Fruit fly (Drosophila melanogaster): ENCODE results near the gene CG10132.

CG10132 gene

DNA sequence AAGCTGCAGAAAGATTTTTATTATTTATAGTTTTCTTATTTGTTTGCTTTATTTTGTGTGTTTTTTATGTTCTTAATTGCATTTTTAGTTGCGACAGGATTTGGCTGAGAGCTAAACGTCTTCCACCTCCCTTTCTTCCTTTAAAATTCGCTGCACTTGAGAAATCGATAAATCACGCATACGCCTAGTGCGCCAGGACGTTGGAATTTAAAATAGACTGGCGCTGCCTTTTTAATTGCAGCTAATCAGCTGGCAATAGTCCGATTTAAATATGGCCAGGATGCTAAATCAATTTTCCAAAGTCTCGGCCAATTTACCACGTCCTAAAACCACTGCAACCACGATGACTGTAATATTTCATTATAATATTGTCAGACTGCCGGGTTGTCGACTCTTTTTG is 8.2 kb downstream of the CG10132 start:
- TF ChIP-seq Vsx2 (GFP tag; optimal IDR thresholded peaks at IDR 0.05; ENCODE audit: partially characterized antibody) (no peak), foxo (GFP tag; optimal IDR thresholded peaks at IDR 0.05) (no peak), GATAd (GFP tag; optimal IDR thresholded peaks at IDR 0.05) (no peak), dl (GFP tag; optimal IDR thresholded peaks at IDR 0.05; ENCODE audit: insufficient read depth in 1 of 2, partially characterized antibody in 2 of 2) (no peak), jim (GFP tag; optimal IDR thresholded peaks at IDR 0.05) (no peak), OdsH (GFP tag; optimal IDR thresholded peaks at IDR 0.05) (no peak), rgr (GFP tag; optimal IDR thresholded peaks at IDR 0.05) (no peak), dmrt93B (GFP tag; optimal IDR thresholded peaks at IDR 0.05) (no peak), tai (GFP tag; optimal IDR thresholded peaks at IDR 0.05) (no peak), Dif (GFP tag; optimal IDR thresholded peaks at IDR 0.05; ENCODE audit: partially characterized antibody) (no peak), lola (GFP tag; optimal IDR thresholded peaks at IDR 0.05) (no peak), Mio (GFP tag; optimal IDR thresholded peaks at IDR 0.05) (no peak), usp (GFP tag; optimal IDR thresholded peaks at IDR 0.05) (no peak), Hr78 (GFP tag; optimal IDR thresholded peaks at IDR 0.05) (no peak), br (GFP tag; optimal IDR thresholded peaks at IDR 0.05) (no peak), CG32264 (GFP tag; optimal IDR thresholded peaks at IDR 0.05) (no peak), Sp1 (GFP tag; optimal IDR thresholded peaks at IDR 0.05) (no peak), fru (GFP tag; optimal IDR thresholded peaks at IDR 0.05) (no peak), dsf (GFP tag; optimal IDR thresholded peaks at IDR 0.05; ENCODE audit: borderline replicate concordance) (no peak)

DNA sequence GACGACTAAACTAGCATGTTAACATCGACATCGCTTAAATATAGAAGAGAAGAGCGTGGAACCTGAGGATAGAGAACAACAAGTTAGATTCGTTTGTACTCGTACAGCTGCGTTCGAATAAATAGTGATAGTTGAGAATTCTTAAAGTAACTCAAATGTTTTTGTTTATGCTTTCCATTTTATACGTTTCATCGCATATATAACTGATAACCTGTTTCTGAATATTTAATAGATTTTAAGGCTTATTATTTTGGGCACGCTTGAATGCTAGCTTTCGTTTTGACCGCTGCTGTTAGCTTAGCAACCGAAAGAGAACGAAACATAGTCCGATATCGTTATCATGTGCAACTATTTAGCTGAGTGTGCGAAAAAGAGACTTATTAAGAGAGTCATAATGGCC is 9.7 kb downstream of the CG10132 start:
- peak; percentile 96 for TF ChIP-seq Sp1 (GFP tag; optimal IDR thresholded peaks at IDR 0.05)
- peak; percentile 53 for TF ChIP-seq CG32264 (GFP tag; optimal IDR thresholded peaks at IDR 0.05)
- no peak for TF ChIP-seq Hnf4 (GFP tag; optimal IDR thresholded peaks at IDR 0.05)
- TF ChIP-seq Rel (GFP tag; optimal IDR thresholded peaks at IDR 0.05): peak; percentile 80
- no peak for TF ChIP-seq Rel (tag; optimal IDR thresholded peaks at IDR 0.05)
- peak; percentile 95 for TF ChIP-seq sv (GFP tag; optimal IDR thresholded peaks at IDR 0.05)
- TF ChIP-seq Hr83 (GFP tag; optimal IDR thresholded peaks at IDR 0.05; ENCODE audit: poor library complexity, severe bottlenecking): peak; percentile 21
- TF ChIP-seq br (GFP tag; optimal IDR thresholded peaks at IDR 0.05): peak; percentile 93
- no peak for TF ChIP-seq CG9705 (GFP tag; optimal IDR thresholded peaks at IDR 0.05)
- TF ChIP-seq ey (GFP tag; optimal IDR thresholded peaks at IDR 0.05): peak; percentile 96
- peak; percentile 98 for TF ChIP-seq fru (GFP tag; optimal IDR thresholded peaks at IDR 0.05)
- TF ChIP-seq jim (GFP tag; optimal IDR thresholded peaks at IDR 0.05): no peak
- TF ChIP-seq OdsH (GFP tag; optimal IDR thresholded peaks at IDR 0.05): peak; percentile 94
- peak; percentile 95 for TF ChIP-seq h (GFP tag; optimal IDR thresholded peaks at IDR 0.05)
- TF ChIP-seq psq (GFP tag; optimal IDR thresholded peaks at IDR 0.05): peak; percentile 90
- TF ChIP-seq dmrt93B (GFP tag; optimal IDR thresholded peaks at IDR 0.05): peak; percentile 30
- TF ChIP-seq dsf (GFP tag; optimal IDR thresholded peaks at IDR 0.05; ENCODE audit: borderline replicate concordance): peak; percentile 25
- TF ChIP-seq Mio (GFP tag; optimal IDR thresholded peaks at IDR 0.05): peak; percentile 46
- no peak for TF ChIP-seq sage (GFP tag; optimal IDR thresholded peaks at IDR 0.05)
- TF ChIP-seq HLH106 (tag; optimal IDR thresholded peaks at IDR 0.05): peak; percentile 76
- no peak for TF ChIP-seq Abd-B (GFP tag; optimal IDR thresholded peaks at IDR 0.05)
- peak; percentile 77 to 98 for TF ChIP-seq foxo (GFP tag; optimal IDR thresholded peaks at IDR 0.05)
- TF ChIP-seq GATAd (GFP tag; optimal IDR thresholded peaks at IDR 0.05): no peak
- TF ChIP-seq woc (GFP tag; optimal IDR thresholded peaks at IDR 0.05): peak; percentile 45
- peak; percentile 94 for TF ChIP-seq rgr (GFP tag; optimal IDR thresholded peaks at IDR 0.05)

dm6 chr2L:19530092-19530491 is 11.5 kb downstream of the CG10132 start, which contains the start of gene CG10165:
TSS of gene CG10165 (minus strand) at chr2L:19530305.
- TF ChIP-seq fru (GFP tag; optimal IDR thresholded peaks at IDR 0.05) (peak; percentile 91), dl (GFP tag; optimal IDR thresholded peaks at IDR 0.05; ENCODE audit: insufficient read depth in 1 of 2, partially characterized antibody in 2 of 2) (no peak), Myc (optimal IDR thresholded peaks at IDR 0.05) (no peak), Hr83 (GFP tag; optimal IDR thresholded peaks at IDR 0.05; ENCODE audit: poor library complexity, severe bottlenecking) (peak; percentile 26), Hnf4 (GFP tag; optimal IDR thresholded peaks at IDR 0.05) (no peak), h (GFP tag; optimal IDR thresholded peaks at IDR 0.05) (peak; percentile 37), br (GFP tag; optimal IDR thresholded peaks at IDR 0.05) (no peak), tai (GFP tag; optimal IDR thresholded peaks at IDR 0.05) (no peak)

dm6 chr2L:19533247-19533646 is 14.6 kb downstream of the CG10132 start, which contains the start of gene CG33116:
TSS of gene CG33116 (plus strand) at chr2L:19533479.
- TF ChIP-seq Hr83 (GFP tag; optimal IDR thresholded peaks at IDR 0.05; ENCODE audit: poor library complexity, severe bottlenecking) (peak; percentile 92), foxo (GFP tag; optimal IDR thresholded peaks at IDR 0.05) (peak; percentile 17 to 92), HLH106 (tag; optimal IDR thresholded peaks at IDR 0.05) (peak; percentile 85), Sp1 (GFP tag; optimal IDR thresholded peaks at IDR 0.05) (peak; percentile 80), pan (optimal IDR thresholded peaks at IDR 0.05) (no peak), OdsH (GFP tag; optimal IDR thresholded peaks at IDR 0.05) (peak; percentile 86), woc (GFP tag; optimal IDR thresholded peaks at IDR 0.05) (peak; percentile 89), ey (GFP tag; optimal IDR thresholded peaks at IDR 0.05) (peak; percentile 89), sage (GFP tag; optimal IDR thresholded peaks at IDR 0.05) (peak; percentile 63), N (GFP tag; optimal IDR thresholded peaks at IDR 0.05) (no peak), Abd-B (GFP tag; optimal IDR thresholded peaks at IDR 0.05) (no peak), Hr78 (GFP tag; optimal IDR thresholded peaks at IDR 0.05) (no peak), brk (GFP tag; optimal IDR thresholded peaks at IDR 0.05) (peak; percentile 82), h (GFP tag; optimal IDR thresholded peaks at IDR 0.05) (peak; percentile 90), rgr (GFP tag; optimal IDR thresholded peaks at IDR 0.05) (peak; percentile 93), dl (GFP tag; optimal IDR thresholded peaks at IDR 0.05; ENCODE audit: insufficient read depth in 1 of 2, partially characterized antibody in 2 of 2) (no peak), Jra (GFP tag; optimal IDR thresholded peaks at IDR 0.05) (peak; percentile 61), Mio (GFP tag; optimal IDR thresholded peaks at IDR 0.05) (peak; percentile 63), CG9705 (GFP tag; optimal IDR thresholded peaks at IDR 0.05) (peak; percentile 61), psq (GFP tag; optimal IDR thresholded peaks at IDR 0.05) (peak; percentile 68), Dif (GFP tag; optimal IDR thresholded peaks at IDR 0.05; ENCODE audit: partially characterized antibody) (no peak), lola (GFP tag; optimal IDR thresholded peaks at IDR 0.05) (no peak), dsf (GFP tag; optimal IDR thresholded peaks at IDR 0.05; ENCODE audit: borderline replicate concordance) (peak; percentile 50), sv (GFP tag; optimal IDR thresholded peaks at IDR 0.05) (peak; percentile 84), fru (GFP tag; optimal IDR thresholded peaks at IDR 0.05) (peak; percentile 90), Myc (optimal IDR thresholded peaks at IDR 0.05) (peak; percentile 41), tai (GFP tag; optimal IDR thresholded peaks at IDR 0.05) (no peak), jim (GFP tag; optimal IDR thresholded peaks at IDR 0.05) (peak; percentile 2), dmrt93B (GFP tag; optimal IDR thresholded peaks at IDR 0.05) (peak; percentile 71), Dfd (GFP tag; optimal IDR thresholded peaks at IDR 0.05) (no peak)
